Fruit fly (Drosophila melanogaster): ENCODE data around the gene Zdhhc8.

- TF ChIP-seq br (GFP tag; optimal IDR thresholded peaks at IDR 0.05): peak; percentile 17
- TF ChIP-seq tai (GFP tag; optimal IDR thresholded peaks at IDR 0.05): no peak
- TF ChIP-seq Rel (GFP tag; optimal IDR thresholded peaks at IDR 0.05): no peak
- TF ChIP-seq Rel (tag; optimal IDR thresholded peaks at IDR 0.05): no peak
- no peak for TF ChIP-seq CG9705 (GFP tag; optimal IDR thresholded peaks at IDR 0.05)
- TF ChIP-seq OdsH (GFP tag; optimal IDR thresholded peaks at IDR 0.05): no peak
- peak; percentile 41 for TF ChIP-seq ey (GFP tag; optimal IDR thresholded peaks at IDR 0.05)
- TF ChIP-seq Hr78 (GFP tag; optimal IDR thresholded peaks at IDR 0.05): no peak
- TF ChIP-seq CrebA (GFP tag; optimal IDR thresholded peaks at IDR 0.05; ENCODE audit: borderline replicate concordance): no peak
- TF ChIP-seq brk (GFP tag; optimal IDR thresholded peaks at IDR 0.05): no peak
- peak in 1 of 2 experiments; percentile 44 for TF ChIP-seq foxo (GFP tag; optimal IDR thresholded peaks at IDR 0.05)
Measured at dm6 chrX:9317100-9317499, 38.9 kb downstream of the Zdhhc8 start.

Data from whole organism, wandering third instar larva.